Worm (Caenorhabditis elegans) whole organism, L1 larva: ENCODE results near the gene W01A11.7.

Source experiments
- C04F5.9 ChIP-seq: sonication (generic microtip); optimal IDR thresholded peaks from 2 replicates; lab custom pipeline; 2016; ENCODE audit warnings: missing genetic modification characterization, missing compliant biosample characterization
- C34B4.2 ChIP-seq: sonication (generic microtip); optimal IDR thresholded peaks from 2 replicates; lab custom pipeline; 2017; ENCODE audit warnings: mild to moderate bottlenecking, missing genetic modification characterization, missing compliant biosample characterization
- aha-1 ChIP-seq: fragments of 150-350 bp; optimal IDR thresholded peaks from 2 replicates; lab custom pipeline; 2014; ENCODE audit warnings: missing biosample characterization, missing genetic modification characterization
- alr-1 ChIP-seq: fragments of 200-800 bp; sonication (Bioruptor generic); optimal IDR thresholded peaks from 2 replicates; lab custom pipeline; 2018; ENCODE audit warnings: borderline replicate concordance, mild to moderate bottlenecking, missing genetic modification characterization, missing compliant biosample characterization
- blmp-1 ChIP-seq: fragments of 150-350 bp; optimal IDR thresholded peaks from 2 replicates; lab custom pipeline; 2014; ENCODE audit warnings: missing biosample characterization, missing genetic modification characterization
- ceh-63 ChIP-seq: fragments of 200-800 bp; sonication (Bioruptor generic); optimal IDR thresholded peaks from 2 replicates; lab custom pipeline; 2018; ENCODE audit warnings: mild to moderate bottlenecking, missing genetic modification characterization, missing compliant biosample characterization
- ceh-82 ChIP-seq, 3 experiments: fragments of 150-350 bp in 1 of 3; sonication (generic microtip) in 2 of 3; optimal IDR thresholded peaks; 2 replicates each; lab custom pipeline; 2014 to 2017; ENCODE audit warnings: missing biosample characterization in 3 of 3, missing genetic modification characterization in 3 of 3
- ces-1 ChIP-seq: fragments of 150-350 bp; optimal IDR thresholded peaks from 2 replicates; lab custom pipeline; 2014; ENCODE audit warnings: missing biosample characterization, missing genetic modification reagents, missing genetic modification characterization
- dsc-1 ChIP-seq: sonication (generic microtip); optimal IDR thresholded peaks from 2 replicates; lab custom pipeline; 2016; ENCODE audit warnings: mild to moderate bottlenecking, missing genetic modification characterization, missing compliant biosample characterization
- efl-1 ChIP-seq, 4 experiments: fragments of 150-350 bp; optimal IDR thresholded peaks in 3 of 4; peaks in 1 of 4; 1 replicate in 1 of 4; 2 replicates in 3 of 4; lab custom pipeline; 2014; ENCODE audit warnings: missing biosample characterization in 2 of 4, missing genetic modification characterization in 2 of 4, missing genetic modification reagents in 2 of 4
- efl-3 ChIP-seq: fragments of 200-800 bp; sonication (Bioruptor generic); optimal IDR thresholded peaks from 2 replicates; lab custom pipeline; 2018; ENCODE audit warnings: mild to moderate bottlenecking, missing genetic modification characterization, missing compliant biosample characterization
- egl-27 ChIP-seq, 2 experiments: fragments of 150-350 bp in 1 of 2; sonication (generic microtip); optimal IDR thresholded peaks; 3 replicates each; lab custom pipeline; 2017 to 2018; ENCODE audit warnings: missing biosample characterization in 2 of 2, missing genetic modification characterization in 2 of 2, missing genetic modification reagents in 2 of 2
- ets-5 ChIP-seq: fragments of 200-800 bp; sonication (Bioruptor generic); IDR thresholded peaks from 2 replicates; pipeline ENCODE4 v1.3.6; 2022; ENCODE audit warnings: missing genetic modification characterization, missing compliant biosample characterization
- fkh-4 ChIP-seq: sonication (generic microtip); optimal IDR thresholded peaks from 2 replicates; lab custom pipeline; 2016; ENCODE audit warnings: missing compliant biosample characterization, missing genetic modification characterization, borderline replicate concordance
- irx-1 ChIP-seq: sonication (generic microtip); optimal IDR thresholded peaks from 2 replicates; lab custom pipeline; 2016; ENCODE audit warnings: missing genetic modification characterization, missing compliant biosample characterization
- lin-13 ChIP-seq: fragments of 150-350 bp; optimal IDR thresholded peaks from 2 replicates; lab custom pipeline; 2014; ENCODE audit warnings: missing biosample characterization, missing genetic modification reagents, missing genetic modification characterization
- lin-14 ChIP-seq: fragments of 200-800 bp; sonication (Bioruptor generic); optimal IDR thresholded peaks from 2 replicates; lab custom pipeline; 2018; ENCODE audit warnings: mild to moderate bottlenecking, missing genetic modification characterization, moderate library complexity, missing compliant biosample characterization
- lin-35 ChIP-seq, 2 experiments: fragments of 150-350 bp; optimal IDR thresholded peaks; 2 replicates each; lab custom pipeline; 2014; ENCODE audit warnings: missing biosample characterization in 2 of 2, missing genetic modification characterization in 2 of 2, missing genetic modification reagents in 2 of 2
- lir-3 ChIP-seq: sonication (generic microtip); optimal IDR thresholded peaks from 2 replicates; lab custom pipeline; 2016; ENCODE audit warnings: mild to moderate bottlenecking, missing genetic modification characterization, moderate library complexity, missing compliant biosample characterization; ENCODE audit not compliant: poor library complexity
- mab-9 ChIP-seq: fragments of 200-800 bp; sonication (Bioruptor generic); IDR thresholded peaks from 2 replicates; pipeline ENCODE4 v1.3.6; 2022; ENCODE audit warnings: missing genetic modification reagents, missing genetic modification characterization, missing compliant biosample characterization
- mdl-1 ChIP-seq, 2 experiments: fragments of 150-350 bp; optimal IDR thresholded peaks; 2 replicates each; lab custom pipeline; 2014 to 2017; ENCODE audit warnings: missing biosample characterization in 2 of 2, missing genetic modification characterization in 2 of 2, inconsistent platforms in 1 of 2
- mef-2 ChIP-seq: fragments of 150-350 bp; optimal IDR thresholded peaks from 2 replicates; lab custom pipeline; 2014; ENCODE audit warnings: missing biosample characterization, missing genetic modification characterization
- mep-1 ChIP-seq: fragments of 150-350 bp; optimal IDR thresholded peaks from 2 replicates; lab custom pipeline; 2014; ENCODE audit warnings: missing biosample characterization, missing genetic modification characterization
- nhr-28 ChIP-seq: fragments of 150-350 bp; optimal IDR thresholded peaks from 2 replicates; lab custom pipeline; 2014; ENCODE audit warnings: missing biosample characterization, missing genetic modification characterization
- nhr-85 ChIP-seq: sonication (generic microtip); peaks from one replicate; lab custom pipeline; 2016; ENCODE audit warnings: missing genetic modification characterization, inconsistent platforms, missing compliant biosample characterization
- pax-3 ChIP-seq: fragments of 200-800 bp; sonication (Bioruptor generic); optimal IDR thresholded peaks from 2 replicates; lab custom pipeline; 2018; ENCODE audit warnings: mild to moderate bottlenecking, missing genetic modification characterization, moderate library complexity, missing compliant biosample characterization
- sox-4 ChIP-seq: sonication (generic microtip); optimal IDR thresholded peaks from 2 replicates; lab custom pipeline; 2016; ENCODE audit warnings: missing genetic modification characterization, missing compliant biosample characterization
- swsn-7 ChIP-seq: sonication (generic microtip); optimal IDR thresholded peaks from 2 replicates; lab custom pipeline; 2016; ENCODE audit warnings: missing genetic modification characterization, missing compliant biosample characterization
- unc-130 ChIP-seq: fragments of 150-350 bp; optimal IDR thresholded peaks from 2 replicates; lab custom pipeline; 2017; ENCODE audit warnings: missing biosample characterization, missing genetic modification characterization, inconsistent platforms
- unc-30 ChIP-seq: sonication (generic microtip); optimal IDR thresholded peaks from 2 replicates; lab custom pipeline; 2017; ENCODE audit warnings: missing biosample characterization, missing genetic modification characterization
- unc-62 ChIP-seq: fragments of 150-350 bp; optimal IDR thresholded peaks from 2 replicates; lab custom pipeline; 2014; ENCODE audit warnings: missing biosample characterization, missing genetic modification reagents, missing genetic modification characterization
- vab-15 ChIP-seq: sonication (generic microtip); optimal IDR thresholded peaks from 2 replicates; lab custom pipeline; 2017; ENCODE audit warnings: missing genotype, mild to moderate bottlenecking, missing genetic modification characterization, missing compliant biosample characterization
- zag-1 ChIP-seq: fragments of 150-350 bp; optimal IDR thresholded peaks from 2 replicates; lab custom pipeline; 2014; ENCODE audit warnings: missing biosample characterization, missing genetic modification characterization

W01A11.7 gene

ce11 chrV:6551707-6552390 lies 46.7 kb upstream of the W01A11.7 start, which contains the start of gene twk-10 (continued):
- TF ChIP-seq efl-3 = no peak
- TF ChIP-seq zag-1 (tag; lab: Kevin White, UChicago) = no peak
- TF ChIP-seq lin-14 (GFP tag; lab: Kevin White, UChicago) = peak; percentile 17
- no peak for TF ChIP-seq ceh-63 (GFP tag; lab: Kevin White, UChicago)
- peak; percentile 18 to 36 for TF ChIP-seq efl-1 (optimal IDR thresholded peaks at IDR 0.05; lab: Kevin White, UChicago)
- TF ChIP-seq efl-1 (GFP tag; optimal IDR thresholded peaks at IDR 0.05 in 1 of 2; lab: Kevin White, UChicago) = peak in 1 of 2 experiments; percentile 94
- no peak for TF ChIP-seq sox-4 (tag; lab: Kevin White, UChicago)
- TF ChIP-seq alr-1 (tag; lab: Kevin White, UChicago) = no peak
- no peak for TF ChIP-seq mab-9
- TF ChIP-seq mef-2 = no peak
- peak; percentile 21 to 48 for TF ChIP-seq lin-35 (GFP tag; optimal IDR thresholded peaks at IDR 0.05; lab: Kevin White, UChicago)
- no peak for TF ChIP-seq ets-5 (GFP tag; lab: Robert Waterston, UW)
- no peak for TF ChIP-seq nhr-85
- no peak for TF ChIP-seq blmp-1 (tag; lab: Kevin White, UChicago)
- peak in 1 of 2 experiments; percentile 42 for TF ChIP-seq mdl-1 (tag; optimal IDR thresholded peaks at IDR 0.05; lab: Kevin White, UChicago)
- TF ChIP-seq vab-15 (tag; lab: Kevin White, UChicago) = no peak
- no peak for TF ChIP-seq nhr-28 (tag; lab: Kevin White, UChicago)
- peak; percentile 52 for TF ChIP-seq mep-1 (tag; lab: Kevin White, UChicago)
- no peak for TF ChIP-seq lin-13 (GFP tag; lab: Kevin White, UChicago)
- TF ChIP-seq fkh-4 (tag; lab: Kevin White, UChicago) = no peak
- peak; percentile 24 for TF ChIP-seq swsn-7 (tag; lab: Kevin White, UChicago)
- no peak for TF ChIP-seq lir-3 (tag; lab: Kevin White, UChicago)
- TF ChIP-seq egl-27 (tag; optimal IDR thresholded peaks at IDR 0.05; lab: Kevin White, UChicago) = no peak
- no peak for TF ChIP-seq unc-62 (GFP tag; lab: Kevin White, UChicago)
- no peak for TF ChIP-seq C34B4.2 (tag; lab: Kevin White, UChicago)
- no peak for TF ChIP-seq ces-1 (GFP tag; lab: Kevin White, UChicago)
- TF ChIP-seq dsc-1 (tag; lab: Kevin White, UChicago) = peak; percentile 3
- no peak for TF ChIP-seq aha-1 (tag; lab: Kevin White, UChicago)
- no peak for TF ChIP-seq ceh-82 (tag; optimal IDR thresholded peaks at IDR 0.05; lab: Kevin White, UChicago)
- TF ChIP-seq C04F5.9 (tag; lab: Kevin White, UChicago) = no peak
- TF ChIP-seq pax-3 (tag; lab: Kevin White, UChicago) = no peak
- peak; percentile 27 for TF ChIP-seq irx-1 (tag; lab: Kevin White, UChicago)

- TF ChIP-seq ceh-63 (GFP tag; lab: Kevin White, UChicago) = no peak
- TF ChIP-seq lir-3 (tag; lab: Kevin White, UChicago) = no peak
- TF ChIP-seq unc-62 (GFP tag; lab: Kevin White, UChicago) = no peak
- no peak for TF ChIP-seq dsc-1 (tag; lab: Kevin White, UChicago)
- no peak for TF ChIP-seq mef-2
- TF ChIP-seq, all 84 proteins: peak for 0
These were observed 44.7 kb upstream of the W01A11.7 start, which contains the start of gene lipl-4 for ce11 chrV:6549871-6550270. lipl-4 (plus strand) TSS chrV:6550171.

- TF ChIP-seq efl-1 (optimal IDR thresholded peaks at IDR 0.05; lab: Kevin White, UChicago) (no peak), efl-1 (GFP tag; optimal IDR thresholded peaks at IDR 0.05 in 1 of 2; lab: Kevin White, UChicago) (peak in 1 of 2 experiments; percentile 83), unc-30 (tag; lab: Kevin White, UChicago) (no peak), unc-130 (tag; lab: Kevin White, UChicago) (no peak), ceh-82 (tag; optimal IDR thresholded peaks at IDR 0.05; lab: Kevin White, UChicago) (no peak)
These were observed 44.0 kb upstream of the W01A11.7 start, which contains the start of gene K04A8.20 for ce11 chrV:6549148-6549547. K04A8.20 (plus strand) TSS chrV:6549448.

ce11 chrV:6548309-6548708 lies 43.1 kb upstream of the W01A11.7 start:
- TF ChIP-seq ceh-63 (GFP tag; lab: Kevin White, UChicago) = no peak
- TF ChIP-seq efl-1 (optimal IDR thresholded peaks at IDR 0.05; lab: Kevin White, UChicago) = no peak
- peak in 1 of 2 experiments; percentile 21 for TF ChIP-seq efl-1 (GFP tag; optimal IDR thresholded peaks at IDR 0.05 in 1 of 2; lab: Kevin White, UChicago)
- no peak for TF ChIP-seq lin-35 (GFP tag; optimal IDR thresholded peaks at IDR 0.05; lab: Kevin White, UChicago)
